Fruit fly (Drosophila melanogaster) whole organism, wandering third instar larva: ENCODE data around the gene eIF3f1.

Experiments
- GATAd ChIP-seq: sonication (Bioruptor generic); optimal IDR thresholded peaks from 2 replicates; lab custom pipeline; 2016; ENCODE audit warnings: missing biosample characterization, missing genetic modification characterization
- Jra ChIP-seq: sonication (Bioruptor generic); optimal IDR thresholded peaks from 2 replicates; lab custom pipeline; 2016; ENCODE audit warnings: missing biosample characterization, missing genetic modification characterization
- Rel ChIP-seq, 2 experiments: fragments of 200-800 bp; sonication (Bioruptor generic) in 1 of 2; optimal IDR thresholded peaks; 2 replicates in 1 of 2; 3 replicates in 1 of 2; lab custom pipeline; 2016 to 2019; ENCODE audit warnings: mild to moderate bottlenecking in 2 of 2, missing biosample characterization in 2 of 2, missing genetic modification characterization in 2 of 2, moderate library complexity in 1 of 2
- Vsx2 ChIP-seq: fragments of 200-300, 225-300 bp; sonication (Bioruptor generic); optimal IDR thresholded peaks from 2 replicates; lab custom pipeline; 2018; ENCODE audit warnings: missing biosample characterization, missing genetic modification characterization; ENCODE audit not compliant: partially characterized antibody
- br ChIP-seq: fragments of 200-800 bp; sonication (Bioruptor generic); optimal IDR thresholded peaks from 2 replicates; lab custom pipeline; 2016; ENCODE audit warnings: missing biosample characterization, missing genetic modification characterization
- dsf ChIP-seq: sonication (Bioruptor generic); optimal IDR thresholded peaks from 2 replicates; lab custom pipeline; 2016; ENCODE audit warnings: missing biosample characterization, missing genetic modification characterization, borderline replicate concordance
- fru ChIP-seq: fragments of 200-800 bp; sonication (Bioruptor generic); optimal IDR thresholded peaks from 3 replicates; lab custom pipeline; 2016; ENCODE audit warnings: missing biosample characterization, mild to moderate bottlenecking, missing genetic modification characterization
- pan ChIP-seq: fragments of >200 bp; optimal IDR thresholded peaks from 2 replicates; lab custom pipeline; 2017
- psq ChIP-seq: fragments of 200-800 bp; sonication (Bioruptor generic); optimal IDR thresholded peaks from 3 replicates; lab custom pipeline; 2017; ENCODE audit warnings: missing biosample characterization, mild to moderate bottlenecking, missing genetic modification characterization, moderate library complexity
- usp ChIP-seq: fragments of >200 bp; optimal IDR thresholded peaks from 2 replicates; lab custom pipeline; 2017; ENCODE audit warnings: missing biosample characterization, missing genetic modification characterization

dm6 chr3R:4739492-4740431 is 25.8 kb upstream of the eIF3f1 start:
- TF ChIP-seq Vsx2 (GFP tag; lab: Kevin White, UChicago), result peak; percentile 84
- no peak for TF ChIP-seq GATAd (GFP tag; lab: Kevin White, UChicago)
- no peak for TF ChIP-seq Rel (GFP tag; optimal IDR thresholded peaks at IDR 0.05; lab: Kevin White, UChicago)
- TF ChIP-seq Rel (tag; optimal IDR thresholded peaks at IDR 0.05; lab: Kevin White, UChicago), result peak; percentile 16
- TF ChIP-seq Jra (GFP tag; lab: Kevin White, UChicago), result peak; percentile 38
- TF ChIP-seq dsf (GFP tag; lab: Kevin White, UChicago), result no peak
- TF ChIP-seq br (GFP tag; lab: Kevin White, UChicago), result peak; percentile 81
- no peak for TF ChIP-seq usp (GFP tag; lab: Kevin White, UChicago)
- TF ChIP-seq pan (lab: Kevin White, UChicago), result no peak
- peak; percentile 82 for TF ChIP-seq fru (GFP tag; lab: Kevin White, UChicago)
- peak; percentile 77 for TF ChIP-seq psq
